Worm (Caenorhabditis elegans): ENCODE data around the gene pqn-48.

DNA sequence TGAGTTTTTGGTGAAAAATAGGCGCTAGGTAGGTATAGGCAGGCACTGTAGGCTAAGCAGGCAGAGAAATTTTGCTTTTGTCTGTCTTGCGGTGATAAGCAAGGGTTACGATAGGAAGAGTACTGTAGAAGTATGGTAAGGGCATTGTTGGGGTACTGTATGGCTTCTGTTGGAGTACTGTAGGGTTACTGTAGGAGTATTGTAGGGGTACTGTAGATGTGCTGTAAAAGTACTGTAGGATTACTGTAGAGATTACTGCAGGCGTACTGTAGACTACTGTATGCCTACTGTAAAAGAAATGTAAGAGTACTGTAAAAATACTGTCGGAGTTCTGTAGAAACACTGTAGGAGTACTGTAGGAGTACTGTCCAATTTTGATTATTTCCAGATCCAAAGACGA, 53.8 kb downstream of the pqn-48 start:
- TF ChIP-seq F52B5.7 (tag; optimal IDR thresholded peaks at IDR 0.05) (no peak), C17E4.6 (GFP tag; IDR thresholded peaks at IDR 0.05) (no peak), lag-1 (GFP tag; IDR thresholded peaks at IDR 0.05) (no peak), madf-3 (GFP tag; IDR thresholded peaks at IDR 0.05) (no peak), efl-1 (GFP tag; optimal IDR thresholded peaks at IDR 0.05) (no peak), nhr-120 (GFP tag; IDR thresholded peaks at IDR 0.05) (no peak), atf-7 (tag; optimal IDR thresholded peaks at IDR 0.05) (no peak), snpc-4 (GFP tag; optimal IDR thresholded peaks at IDR 0.05) (no peak), snpc-4 (tag; optimal IDR thresholded peaks at IDR 0.05) (no peak), nhr-90 (tag; optimal IDR thresholded peaks at IDR 0.05) (no peak), unc-62 (GFP tag; optimal IDR thresholded peaks at IDR 0.05) (no peak), lin-40 (tag; optimal IDR thresholded peaks at IDR 0.05) (no peak)
